Worm (Caenorhabditis elegans) whole organism, young adult: ENCODE measurements around the gene F55F10.1.

Experiments used
- B0261.1 ChIP-seq: sonication (generic microtip); optimal IDR thresholded peaks from 2 replicates; lab custom pipeline; 2016; ENCODE audit warnings: mild to moderate bottlenecking, missing genetic modification characterization, moderate library complexity, missing compliant biosample characterization
- F22D6.2 ChIP-seq: sonication (generic microtip); optimal IDR thresholded peaks from 2 replicates; lab custom pipeline; 2016; ENCODE audit warnings: mild to moderate bottlenecking, missing genetic modification characterization, missing compliant biosample characterization
- F39B2.1 ChIP-seq: fragments of 200-800 bp; sonication (Bioruptor generic); IDR thresholded peaks from 2 replicates; pipeline ENCODE4 v1.3.6; 2022; ENCODE audit warnings: missing genetic modification reagents, missing genetic modification characterization, missing compliant biosample characterization
- F52B5.7 ChIP-seq: sonication (generic microtip); optimal IDR thresholded peaks from 2 replicates; lab custom pipeline; 2016; ENCODE audit warnings: mild to moderate bottlenecking, missing genetic modification characterization, missing compliant biosample characterization
- F55B11.4 ChIP-seq: sonication (generic microtip); optimal IDR thresholded peaks from 2 replicates; lab custom pipeline; 2016; ENCODE audit warnings: missing compliant biosample characterization, missing genetic modification characterization, borderline replicate concordance; ENCODE audit not compliant: insufficient read depth
- F57A8.1 ChIP-seq: fragments of 200-800 bp; sonication (Bioruptor generic); optimal IDR thresholded peaks from 2 replicates; lab custom pipeline; 2018; ENCODE audit warnings: mild to moderate bottlenecking, missing genetic modification characterization, moderate library complexity, missing compliant biosample characterization
- K12H6.12 ChIP-seq: fragments of 200-800 bp; sonication (Bioruptor generic); optimal IDR thresholded peaks from 2 replicates; lab custom pipeline; 2018; ENCODE audit warnings: mild to moderate bottlenecking, missing genetic modification characterization, missing compliant biosample characterization
- Y56A3A.18 ChIP-seq: fragments of 200-800 bp; sonication (Bioruptor generic); IDR thresholded peaks from 2 replicates; pipeline ENCODE4 v1.3.6; 2022; ENCODE audit warnings: missing genetic modification reagents, missing genetic modification characterization, missing compliant biosample characterization
- Y79H2A.3 ChIP-seq: fragments of 200-800 bp; sonication (Bioruptor generic); conservative IDR thresholded peaks from 2 replicates; pipeline ENCODE4 v1.3.6; 2022; ENCODE audit warnings: missing genetic modification reagents, missing genetic modification characterization, missing compliant biosample characterization
- akir-1 ChIP-seq: fragments of 200-800 bp; sonication (Bioruptor generic); optimal IDR thresholded peaks from 2 replicates; lab custom pipeline; 2018; ENCODE audit warnings: mild to moderate bottlenecking, missing genetic modification characterization, moderate library complexity, missing compliant biosample characterization
- aptf-3 ChIP-seq: fragments of 200-800 bp; sonication (Bioruptor generic); IDR thresholded peaks from 2 replicates; pipeline ENCODE4 v1.3.6; 2022; ENCODE audit warnings: missing genetic modification characterization, missing compliant biosample characterization
- bed-2 ChIP-seq: fragments of 200-800 bp; sonication (Bioruptor generic); IDR thresholded peaks from 2 replicates; pipeline ENCODE4 v1.3.6; 2022; ENCODE audit warnings: missing genetic modification reagents, missing genetic modification characterization, missing compliant biosample characterization
- ccch-3 ChIP-seq: fragments of 200-800 bp; sonication (Bioruptor generic); optimal IDR thresholded peaks from 2 replicates; lab custom pipeline; 2018; ENCODE audit warnings: mild to moderate bottlenecking, missing genetic modification characterization, missing compliant biosample characterization
- cebp-2 ChIP-seq: fragments of 200-800 bp; sonication (Bioruptor generic); IDR thresholded peaks from 2 replicates; pipeline ENCODE4 v1.3.6; 2022; ENCODE audit warnings: missing genetic modification characterization, missing compliant biosample characterization
- ceh-91 ChIP-seq: fragments of 200-800 bp; sonication (Bioruptor generic); IDR thresholded peaks from 2 replicates; pipeline ENCODE4 v1.3.6; 2022; ENCODE audit warnings: missing genetic modification reagents, missing genetic modification characterization, missing compliant biosample characterization
- die-1 ChIP-seq: sonication (generic microtip); optimal IDR thresholded peaks from 2 replicates; lab custom pipeline; 2016; ENCODE audit warnings: missing genotype, mild to moderate bottlenecking, missing genetic modification characterization, missing compliant biosample characterization
- egl-18 ChIP-seq: fragments of 200-800 bp; sonication (Bioruptor generic); IDR thresholded peaks from 2 replicates; pipeline ENCODE4 v1.3.6; 2022; ENCODE audit warnings: missing genetic modification reagents, missing genetic modification characterization, missing compliant biosample characterization
- egrh-3 ChIP-seq: fragments of 200-800 bp; sonication (Bioruptor generic); IDR thresholded peaks from 2 replicates; pipeline ENCODE4 v1.3.6; 2022; ENCODE audit warnings: missing genetic modification reagents, missing genetic modification characterization, missing compliant biosample characterization
- ekl-4 ChIP-seq: fragments of 200-800 bp; sonication (Bioruptor generic); IDR thresholded peaks from 2 replicates; pipeline ENCODE4 v1.3.6; 2022; ENCODE audit warnings: missing genetic modification reagents, missing genetic modification characterization, missing compliant biosample characterization
- hlh-26 ChIP-seq: fragments of 200-800 bp; sonication (Bioruptor generic); conservative IDR thresholded peaks from 2 replicates; pipeline ENCODE4 v1.3.6; 2022; ENCODE audit warnings: missing genetic modification reagents, missing genetic modification characterization, missing compliant biosample characterization
- hmg-20 ChIP-seq: fragments of 200-800 bp; sonication (Bioruptor generic); IDR thresholded peaks from 2 replicates; pipeline ENCODE4 v1.3.6; 2022; ENCODE audit warnings: missing genetic modification reagents, missing genetic modification characterization, missing compliant biosample characterization
- hsf-1 ChIP-seq: fragments of 200-800 bp; sonication (Bioruptor generic); IDR thresholded peaks from 2 replicates; pipeline ENCODE4 v1.3.6; 2022; ENCODE audit warnings: missing genetic modification reagents, missing genetic modification characterization, missing compliant biosample characterization
- lin-35 ChIP-seq, 3 experiments: fragments of 150-350 bp in 2 of 3; sonication (generic microtip) in 1 of 3; optimal IDR thresholded peaks; 2 replicates each; lab custom pipeline; 2014 to 2018; ENCODE audit warnings: missing biosample characterization in 3 of 3, missing genetic modification characterization in 3 of 3, missing genetic modification reagents in 3 of 3
- lin-40 ChIP-seq: sonication (generic microtip); optimal IDR thresholded peaks from 2 replicates; lab custom pipeline; 2016; ENCODE audit warnings: missing genetic modification characterization, mild to moderate bottlenecking, missing compliant biosample characterization, missing genotype, missing genetic modification reagents
- lin-54 ChIP-seq: fragments of 200-800 bp; sonication (Bioruptor generic); optimal IDR thresholded peaks from 2 replicates; lab custom pipeline; 2018; ENCODE audit warnings: mild to moderate bottlenecking, missing genetic modification characterization, missing compliant biosample characterization
- madf-10 ChIP-seq: sonication (generic microtip); optimal IDR thresholded peaks from 2 replicates; lab custom pipeline; 2016; ENCODE audit warnings: mild to moderate bottlenecking, missing genetic modification characterization, missing compliant biosample characterization
- madf-8 ChIP-seq: fragments of 200-800 bp; sonication (Bioruptor generic); conservative IDR thresholded peaks from 2 replicates; pipeline ENCODE4 v1.3.6; 2022; ENCODE audit warnings: missing genetic modification reagents, missing genetic modification characterization, missing compliant biosample characterization
- mcd-1 ChIP-seq: fragments of 200-800 bp; sonication (Bioruptor generic); IDR thresholded peaks from 2 replicates; pipeline ENCODE4 v1.3.6; 2022; ENCODE audit warnings: missing genetic modification reagents, missing genetic modification characterization, missing compliant biosample characterization
- mes-4 ChIP-seq: sonication (generic microtip); optimal IDR thresholded peaks from 2 replicates; lab custom pipeline; 2016; ENCODE audit warnings: missing genotype, missing genetic modification characterization, missing compliant biosample characterization
- nfyb-1 ChIP-seq: fragments of 200-800 bp; sonication (Bioruptor generic); IDR thresholded peaks from 2 replicates; pipeline ENCODE4 v1.3.6; 2022; ENCODE audit warnings: missing genetic modification reagents, missing genetic modification characterization, missing compliant biosample characterization
- nhr-179 ChIP-seq: sonication (generic microtip); optimal IDR thresholded peaks from 2 replicates; lab custom pipeline; 2016; ENCODE audit warnings: mild to moderate bottlenecking, missing genetic modification characterization, missing compliant biosample characterization
- nhr-27 ChIP-seq: fragments of 200-800 bp; sonication (Bioruptor generic); optimal IDR thresholded peaks from 2 replicates; lab custom pipeline; 2018; ENCODE audit warnings: mild to moderate bottlenecking, missing genetic modification characterization, moderate library complexity, missing compliant biosample characterization
- pbrm-1 ChIP-seq: fragments of 200-800 bp; sonication (Bioruptor generic); IDR thresholded peaks from 2 replicates; pipeline ENCODE4 v1.3.6; 2022; ENCODE audit warnings: missing genetic modification reagents, missing genetic modification characterization, missing compliant biosample characterization
- pha-4 ChIP-seq: fragments of 150-350 bp; sonication (generic microtip); optimal IDR thresholded peaks from 2 replicates; lab custom pipeline; 2014; ENCODE audit warnings: missing biosample characterization, missing genetic modification reagents, missing genetic modification characterization
- repo-1 ChIP-seq: sonication (generic microtip); optimal IDR thresholded peaks from 2 replicates; lab custom pipeline; 2017; ENCODE audit warnings: mild to moderate bottlenecking, missing genetic modification characterization, missing compliant biosample characterization
- sdz-38 ChIP-seq: sonication (generic microtip); optimal IDR thresholded peaks from 2 replicates; lab custom pipeline; 2016; ENCODE audit warnings: missing genotype, missing genetic modification characterization, missing compliant biosample characterization
- snpc-3.4 ChIP-seq: sonication (generic microtip); optimal IDR thresholded peaks from 2 replicates; lab custom pipeline; 2017; ENCODE audit warnings: missing genetic modification characterization, mild to moderate bottlenecking, missing compliant biosample characterization, antibody characterized with exemption, moderate library complexity, missing genotype, missing genetic modification reagents
- zfh-2 ChIP-seq: fragments of 200-800 bp; sonication (Bioruptor generic); conservative IDR thresholded peaks from 2 replicates; pipeline ENCODE4 v1.3.6; 2022; ENCODE audit warnings: missing genetic modification reagents, missing genetic modification characterization, missing compliant biosample characterization
- zim-3 ChIP-seq: sonication (generic microtip); optimal IDR thresholded peaks from 2 replicates; lab custom pipeline; 2017; ENCODE audit warnings: mild to moderate bottlenecking, missing genetic modification characterization, moderate library complexity, missing compliant biosample characterization
- ztf-6 ChIP-seq: fragments of 200-800 bp; sonication (Bioruptor generic); IDR thresholded peaks from 2 replicates; pipeline ENCODE4 v1.3.6; 2022; ENCODE audit warnings: missing genetic modification reagents, missing genetic modification characterization, missing compliant biosample characterization

Gene F55F10.1

DNA sequence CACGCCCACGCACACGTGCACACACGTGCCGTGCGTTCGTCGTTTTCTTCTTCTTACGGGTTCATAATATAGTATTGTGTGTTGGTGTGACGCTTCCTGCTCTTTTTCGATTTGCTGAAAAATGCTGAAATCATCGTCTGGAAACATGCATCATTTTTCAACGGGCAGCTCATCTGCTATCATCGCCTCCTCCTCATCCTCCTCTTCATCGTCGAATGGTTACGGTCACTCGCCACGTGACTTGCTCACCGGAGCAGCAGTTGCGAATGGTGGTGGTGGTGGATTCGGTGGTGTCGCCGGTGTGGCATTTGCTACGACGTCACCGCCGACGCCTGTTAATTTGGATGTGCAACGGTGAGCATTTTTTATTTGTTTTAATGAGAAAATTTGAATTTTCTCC, 48.1 kb downstream of the F55F10.1 start (continued):
- TF ChIP-seq akir-1 = no peak
- TF ChIP-seq, all 124 proteins: peak for 12

DNA sequence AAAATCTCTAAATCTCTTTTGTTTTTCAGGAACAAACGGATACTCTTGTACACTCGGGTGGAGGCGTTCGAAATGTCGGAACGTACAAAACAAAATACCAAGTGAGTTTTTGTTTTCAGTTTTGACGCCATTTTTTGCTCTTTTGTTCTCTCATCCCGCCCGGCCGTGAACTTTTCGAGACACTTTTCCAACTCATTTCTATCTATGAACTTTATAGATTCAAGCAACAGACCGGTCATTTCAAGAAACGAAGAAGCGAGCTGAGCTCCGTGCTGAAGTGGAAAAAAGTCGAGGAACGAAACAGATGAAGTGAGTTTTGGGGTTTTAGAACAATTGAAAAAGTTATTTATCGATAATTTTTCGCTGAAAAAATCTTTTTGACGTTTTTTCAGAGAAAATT, 49.9 kb downstream of the F55F10.1 start:
- TF ChIP-seq nfyb-1 (GFP tag; lab: Robert Waterston, UW) (no peak), F57A8.1 (GFP tag; lab: Kevin White, UChicago) (no peak), ekl-4 (GFP tag; lab: Robert Waterston, UW) (no peak), zim-3 (tag; lab: Kevin White, UChicago) (no peak), madf-10 (tag; lab: Kevin White, UChicago) (no peak), sdz-38 (tag; lab: Kevin White, UChicago) (no peak)

ce11 chrIV:4411311-4411947, 50.8 kb downstream of the F55F10.1 start:
- TF ChIP-seq ztf-6 (GFP tag; lab: Robert Waterston, UW) = no peak
- TF ChIP-seq F22D6.2 (tag; lab: Kevin White, UChicago) = no peak
- no peak for TF ChIP-seq cebp-2
- no peak for TF ChIP-seq Y79H2A.3 (GFP tag; lab: Robert Waterston, UW)
- TF ChIP-seq egrh-3 (GFP tag; lab: Robert Waterston, UW) = no peak
- TF ChIP-seq aptf-3 = no peak
- no peak for TF ChIP-seq F52B5.7 (tag; lab: Kevin White, UChicago)
- no peak for TF ChIP-seq K12H6.12 (tag; lab: Kevin White, UChicago)
- TF ChIP-seq egl-18 (GFP tag; lab: Robert Waterston, UW) = no peak
- TF ChIP-seq lin-35 (GFP tag; optimal IDR thresholded peaks at IDR 0.05; lab: Kevin White, UChicago) = no peak
- TF ChIP-seq hmg-20 = no peak
- TF ChIP-seq bed-2 (GFP tag; lab: Robert Waterston, UW) = no peak
- TF ChIP-seq lin-54 (GFP tag; lab: Kevin White, UChicago) = no peak
- no peak for TF ChIP-seq ccch-3 (GFP tag; lab: Kevin White, UChicago)
- TF ChIP-seq nhr-27 (tag; lab: Kevin White, UChicago) = no peak

ce11 chrIV:4411948-4412335, 51.3 kb downstream of the F55F10.1 start:
- TF ChIP-seq madf-8 = no peak
- TF ChIP-seq Y79H2A.3 (GFP tag; lab: Robert Waterston, UW) = 0 out of 2 replicates have a peak, but pooled peaks have one; percentile 58
- TF ChIP-seq pbrm-1 = no peak
- no peak for TF ChIP-seq hsf-1 (GFP tag; lab: Robert Waterston, UW)
- no peak for TF ChIP-seq F55B11.4 (tag; lab: Kevin White, UChicago)
- TF ChIP-seq zfh-2 (GFP tag; lab: Robert Waterston, UW) = peak; percentile 69
- no peak for TF ChIP-seq hmg-20
- no peak for TF ChIP-seq mes-4 (tag; lab: Kevin White, UChicago)
- TF ChIP-seq B0261.1 (tag; lab: Kevin White, UChicago) = no peak
- no peak for TF ChIP-seq pha-4 (tag; lab: Kevin White, UChicago)
- no peak for TF ChIP-seq F39B2.1 (GFP tag; lab: Robert Waterston, UW)
- TF ChIP-seq nhr-179 = no peak
- no peak for TF ChIP-seq aptf-3
- no peak for TF ChIP-seq Y56A3A.18
- no peak for TF ChIP-seq snpc-3.4
- no peak for TF ChIP-seq ekl-4 (GFP tag; lab: Robert Waterston, UW)
- TF ChIP-seq ceh-91 = no peak
- no peak for TF ChIP-seq die-1 (tag; lab: Kevin White, UChicago)
- TF ChIP-seq mcd-1 (GFP tag; lab: Robert Waterston, UW) = 0 out of 2 replicates have a peak, but pooled peaks have one; percentile 6
- no peak for TF ChIP-seq repo-1 (tag; lab: Kevin White, UChicago)
- no peak for TF ChIP-seq lin-40 (tag; lab: Kevin White, UChicago)
- TF ChIP-seq hlh-26 = no peak
